Worm (Caenorhabditis elegans) whole organism, young adult: ENCODE data around the gene F21C10.13.

Experiments
- F10E7.11 ChIP-seq: sonication (generic microtip); optimal IDR thresholded peaks from 2 replicates; lab custom pipeline; 2017; ENCODE audit warnings: mild to moderate bottlenecking, missing genetic modification characterization, moderate library complexity, missing compliant biosample characterization
- F33H1.4 ChIP-seq: fragments of 200-800 bp; sonication (Bioruptor generic); IDR thresholded peaks from 2 replicates; pipeline ENCODE4 v1.3.6; 2022; ENCODE audit warnings: missing genetic modification reagents, missing genetic modification characterization, missing compliant biosample characterization
- aptf-2 ChIP-seq: fragments of 200-800 bp; sonication (Bioruptor generic); conservative IDR thresholded peaks from 2 replicates; pipeline ENCODE4 v1.3.6; 2022; ENCODE audit warnings: missing genetic modification reagents, missing genetic modification characterization, missing compliant biosample characterization
- athp-1 ChIP-seq: sonication (generic microtip); optimal IDR thresholded peaks from 2 replicates; lab custom pipeline; 2017; ENCODE audit warnings: mild to moderate bottlenecking, missing genetic modification characterization, missing compliant biosample characterization
- ceh-40 ChIP-seq: fragments of 200-800 bp; sonication (Bioruptor generic); IDR thresholded peaks from 2 replicates; pipeline ENCODE4 v1.3.6; 2022; ENCODE audit warnings: missing genetic modification characterization, missing compliant biosample characterization
- hlh-26 ChIP-seq: fragments of 200-800 bp; sonication (Bioruptor generic); conservative IDR thresholded peaks from 2 replicates; pipeline ENCODE4 v1.3.6; 2022; ENCODE audit warnings: missing genetic modification reagents, missing genetic modification characterization, missing compliant biosample characterization
- mcd-1 ChIP-seq: fragments of 200-800 bp; sonication (Bioruptor generic); IDR thresholded peaks from 2 replicates; pipeline ENCODE4 v1.3.6; 2022; ENCODE audit warnings: missing genetic modification reagents, missing genetic modification characterization, missing compliant biosample characterization
- nfya-1 ChIP-seq: sonication (generic microtip); optimal IDR thresholded peaks from 2 replicates; lab custom pipeline; 2017; ENCODE audit warnings: antibody characterized with exemption, missing compliant biosample characterization, missing genetic modification characterization, borderline replicate concordance; ENCODE audit not compliant: insufficient read depth
- nhr-80 ChIP-seq: sonication (generic microtip); optimal IDR thresholded peaks from 2 replicates; lab custom pipeline; 2016; ENCODE audit warnings: missing genetic modification characterization, missing compliant biosample characterization
- sea-2 ChIP-seq: fragments of 200-800 bp; sonication (Bioruptor generic); IDR thresholded peaks from 2 replicates; pipeline ENCODE4 v1.3.6; 2022; ENCODE audit warnings: missing genetic modification characterization, missing compliant biosample characterization
- snpc-4 ChIP-seq, 5 experiments: fragments of 150-350 bp in 1 of 5; sonication (generic microtip) in 4 of 5; optimal IDR thresholded peaks; 2 replicates each; lab custom pipeline; 2014 to 2018; ENCODE audit warnings: missing genetic modification characterization in 5 of 5, missing biosample characterization in 3 of 5, antibody characterized with exemption in 2 of 5, mild to moderate bottlenecking in 2 of 5, missing compliant biosample characterization in 2 of 5, missing genotype in 2 of 5, moderate library complexity in 2 of 5, missing genetic modification reagents in 1 of 5
- unc-62 ChIP-seq: fragments of 150-350 bp; optimal IDR thresholded peaks from 2 replicates; lab custom pipeline; 2014; ENCODE audit warnings: missing biosample characterization, missing genetic modification reagents, missing genetic modification characterization
- ztf-18 ChIP-seq: sonication (generic microtip); optimal IDR thresholded peaks from 2 replicates; lab custom pipeline; 2016; ENCODE audit warnings: missing genotype, mild to moderate bottlenecking, missing genetic modification characterization, missing compliant biosample characterization

DNA sequence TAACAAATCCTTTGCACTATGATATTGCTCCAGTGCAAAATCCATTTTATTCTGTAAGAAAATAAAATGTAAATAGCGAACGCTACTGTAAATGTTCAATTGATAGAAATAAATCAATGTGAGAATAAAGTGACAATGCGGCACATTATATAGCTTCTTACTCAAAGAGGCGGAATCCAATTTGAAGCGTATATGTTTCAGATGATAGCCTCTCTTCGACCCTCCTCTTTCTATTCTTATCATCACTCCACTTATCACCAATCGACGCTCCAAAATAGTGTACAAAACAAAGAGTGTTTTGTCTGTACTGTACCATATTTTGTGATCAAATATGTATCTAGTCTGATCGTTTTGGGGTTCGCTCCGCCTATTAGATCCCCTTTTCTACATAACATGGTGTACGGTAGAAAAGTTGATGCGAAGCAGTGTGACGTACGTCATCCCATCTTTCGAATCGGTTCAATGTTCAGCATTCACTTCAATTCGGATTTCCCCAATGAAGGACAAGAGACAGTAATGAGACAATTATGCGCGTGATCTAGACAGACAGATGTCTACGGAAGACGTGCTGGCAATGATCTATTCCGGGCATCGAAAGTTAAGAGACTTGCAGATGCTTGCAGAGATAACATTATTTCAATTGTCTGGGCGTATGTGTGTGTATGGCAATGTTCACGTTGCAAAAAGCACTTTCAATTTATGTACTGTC lies 24.9 kb downstream of the F21C10.13 start, which contains the start of gene spl-2:
- no peak for TF ChIP-seq athp-1 (tag; lab: Kevin White, UChicago)
- TF ChIP-seq F10E7.11 (tag; lab: Kevin White, UChicago), result no peak
- no peak for TF ChIP-seq mcd-1 (GFP tag; lab: Robert Waterston, UW)
- TF ChIP-seq ceh-40 (GFP tag; lab: Robert Waterston, UW), result no peak
- no peak for TF ChIP-seq snpc-4 (GFP tag; optimal IDR thresholded peaks at IDR 0.05; lab: Kevin White, UChicago)
- no peak for TF ChIP-seq snpc-4 (tag; optimal IDR thresholded peaks at IDR 0.05; lab: Kevin White, UChicago)
- no peak for TF ChIP-seq nhr-80 (tag; lab: Kevin White, UChicago)
- no peak for TF ChIP-seq ztf-18 (tag; lab: Kevin White, UChicago)
- TF ChIP-seq nfya-1, result no peak
- TF ChIP-seq hlh-26 (GFP tag; lab: Robert Waterston, UW), result no peak
- TF ChIP-seq F33H1.4, result no peak
- TF ChIP-seq sea-2, result no peak
- no peak for TF ChIP-seq aptf-2 (GFP tag; lab: Robert Waterston, UW)
- TF ChIP-seq unc-62 (GFP tag; lab: Kevin White, UChicago), result no peak
